Worm (Caenorhabditis elegans) whole organism, L4/young adult: ENCODE measurements around the gene sphk-1.

ENCODE experiments used
- W03F9.2 ChIP-seq: fragments of 150-350 bp; optimal IDR thresholded peaks from 2 replicates; lab custom pipeline; 2014; ENCODE audit warnings: missing biosample characterization, missing genetic modification characterization
- him-1 ChIP-seq: sonication (generic microtip); optimal IDR thresholded peaks from 2 replicates; lab custom pipeline; 2016; ENCODE audit warnings: missing genotype, missing genetic modification reagents, missing genetic modification characterization, missing compliant biosample characterization

ce11 chrII:8738955-8739354, 37.5 kb upstream of the sphk-1 start:
- no peak for TF ChIP-seq W03F9.2 (tag; lab: Kevin White, UChicago)
- TF ChIP-seq him-1 (tag; lab: Kevin White, UChicago), result no peak
